Worm (Caenorhabditis elegans) whole organism, young adult: ENCODE measurements around the gene C28H8.3.
A peak's percentile ranks its signal among the peaks of the same experiment; 100 is the strongest.

Experiments used
- B0336.3 ChIP-seq: fragments of 200-800 bp; sonication (Bioruptor generic); IDR thresholded peaks from 2 replicates; pipeline ENCODE4 v1.3.6; 2022; ENCODE audit warnings: missing genetic modification characterization, missing compliant biosample characterization
- C17E4.6 ChIP-seq: fragments of 200-800 bp; sonication (Bioruptor generic); IDR thresholded peaks from 2 replicates; pipeline ENCODE4 v1.3.6; 2022; ENCODE audit warnings: missing genetic modification reagents, missing genetic modification characterization, missing compliant biosample characterization
- F52B5.7 ChIP-seq: sonication (generic microtip); optimal IDR thresholded peaks from 2 replicates; lab custom pipeline; 2016; ENCODE audit warnings: mild to moderate bottlenecking, missing genetic modification characterization, missing compliant biosample characterization
- F55B11.4 ChIP-seq: sonication (generic microtip); optimal IDR thresholded peaks from 2 replicates; lab custom pipeline; 2016; ENCODE audit warnings: missing compliant biosample characterization, missing genetic modification characterization, borderline replicate concordance; ENCODE audit not compliant: insufficient read depth
- T26A5.8 ChIP-seq: sonication (generic microtip); optimal IDR thresholded peaks from 2 replicates; lab custom pipeline; 2016; ENCODE audit warnings: missing genetic modification characterization, missing compliant biosample characterization
- Y53G8AR.9 ChIP-seq: fragments of 200-800 bp; sonication (Bioruptor generic); conservative IDR thresholded peaks from 2 replicates; pipeline ENCODE4 v1.3.6; 2022; ENCODE audit warnings: missing genetic modification reagents, missing genetic modification characterization, missing compliant biosample characterization
- ZK185.1 ChIP-seq: sonication (generic microtip); optimal IDR thresholded peaks from 2 replicates; lab custom pipeline; 2016; ENCODE audit warnings: mild to moderate bottlenecking, missing genetic modification characterization, missing compliant biosample characterization; ENCODE audit not compliant: poor library complexity, severe bottlenecking
- ama-1 ChIP-seq, 3 experiments: fragments of 150-350 bp in 1 of 3; sonication (generic microtip) in 2 of 3; optimal IDR thresholded peaks; 2 replicates each; lab custom pipeline; 2014 to 2018; ENCODE audit warnings: missing biosample characterization in 2 of 3, missing genetic modification characterization in 2 of 3, missing genetic modification reagents in 2 of 3
- atf-7 ChIP-seq: sonication (generic microtip); optimal IDR thresholded peaks from 2 replicates; lab custom pipeline; 2017; ENCODE audit warnings: mild to moderate bottlenecking, missing genetic modification characterization, missing compliant biosample characterization
- bed-2 ChIP-seq: fragments of 200-800 bp; sonication (Bioruptor generic); IDR thresholded peaks from 2 replicates; pipeline ENCODE4 v1.3.6; 2022; ENCODE audit warnings: missing genetic modification reagents, missing genetic modification characterization, missing compliant biosample characterization
- cebp-1 ChIP-seq, 2 experiments: fragments of 200-800 bp in 1 of 2; sonication (Bioruptor generic) in 1 of 2; sonication (generic microtip) in 1 of 2; IDR thresholded peaks in 1 of 2; optimal IDR thresholded peaks in 1 of 2; 2 replicates each; pipeline versions ENCODE4 v1.3.6 to Lab custom; 2017 to 2022; ENCODE audit warnings: missing compliant biosample characterization in 2 of 2, missing genetic modification characterization in 2 of 2, mild to moderate bottlenecking in 1 of 2, missing genetic modification reagents in 1 of 2, moderate library complexity in 1 of 2
- dox-1 ChIP-seq: fragments of 200-800 bp; sonication (Bioruptor generic); IDR thresholded peaks from 2 replicates; pipeline ENCODE4 v1.3.6; 2022; ENCODE audit warnings: missing genetic modification reagents, missing genetic modification characterization, missing compliant biosample characterization
- dpff-1 ChIP-seq: sonication (generic microtip); optimal IDR thresholded peaks from 2 replicates; lab custom pipeline; 2017; ENCODE audit warnings: mild to moderate bottlenecking, missing genetic modification characterization, missing compliant biosample characterization
- egl-18 ChIP-seq: fragments of 200-800 bp; sonication (Bioruptor generic); IDR thresholded peaks from 2 replicates; pipeline ENCODE4 v1.3.6; 2022; ENCODE audit warnings: missing genetic modification reagents, missing genetic modification characterization, missing compliant biosample characterization
- ekl-4 ChIP-seq: fragments of 200-800 bp; sonication (Bioruptor generic); IDR thresholded peaks from 2 replicates; pipeline ENCODE4 v1.3.6; 2022; ENCODE audit warnings: missing genetic modification reagents, missing genetic modification characterization, missing compliant biosample characterization
- fkh-3 ChIP-seq: sonication (generic microtip); optimal IDR thresholded peaks from 2 replicates; lab custom pipeline; 2016; ENCODE audit warnings: mild to moderate bottlenecking, missing genetic modification characterization, missing compliant biosample characterization
- hmg-1.2 ChIP-seq: fragments of 200-800 bp; sonication (Bioruptor generic); IDR thresholded peaks from 2 replicates; pipeline ENCODE4 v1.3.6; 2022; ENCODE audit warnings: missing genetic modification reagents, missing genetic modification characterization, missing compliant biosample characterization
- hrde-1 ChIP-seq: sonication (generic microtip); optimal IDR thresholded peaks from 2 replicates; lab custom pipeline; 2016; ENCODE audit warnings: missing genetic modification characterization, mild to moderate bottlenecking, missing compliant biosample characterization, moderate library complexity, missing genotype, missing genetic modification reagents, borderline replicate concordance
- let-607 ChIP-seq, 2 experiments: fragments of 200-800 bp in 1 of 2; sonication (Bioruptor generic) in 1 of 2; sonication (generic microtip) in 1 of 2; optimal IDR thresholded peaks; 2 replicates each; lab custom pipeline; 2016 to 2018; ENCODE audit warnings: mild to moderate bottlenecking in 2 of 2, missing compliant biosample characterization in 2 of 2, missing genetic modification characterization in 2 of 2, moderate library complexity in 2 of 2, missing genotype in 1 of 2
- lin-26 ChIP-seq: fragments of 200-800 bp; sonication (Bioruptor generic); IDR thresholded peaks from 2 replicates; pipeline ENCODE4 v1.3.6; 2022; ENCODE audit warnings: missing genetic modification reagents, missing genetic modification characterization, missing compliant biosample characterization
- lin-35 ChIP-seq, 3 experiments: fragments of 150-350 bp in 2 of 3; sonication (generic microtip) in 1 of 3; optimal IDR thresholded peaks; 2 replicates each; lab custom pipeline; 2014 to 2018; ENCODE audit warnings: missing biosample characterization in 3 of 3, missing genetic modification characterization in 3 of 3, missing genetic modification reagents in 3 of 3
- lin-40 ChIP-seq: sonication (generic microtip); optimal IDR thresholded peaks from 2 replicates; lab custom pipeline; 2016; ENCODE audit warnings: missing genetic modification characterization, mild to moderate bottlenecking, missing compliant biosample characterization, missing genotype, missing genetic modification reagents
- lin-54 ChIP-seq: fragments of 200-800 bp; sonication (Bioruptor generic); optimal IDR thresholded peaks from 2 replicates; lab custom pipeline; 2018; ENCODE audit warnings: mild to moderate bottlenecking, missing genetic modification characterization, missing compliant biosample characterization
- madf-10 ChIP-seq: sonication (generic microtip); optimal IDR thresholded peaks from 2 replicates; lab custom pipeline; 2016; ENCODE audit warnings: mild to moderate bottlenecking, missing genetic modification characterization, missing compliant biosample characterization
- madf-3 ChIP-seq: fragments of 200-800 bp; sonication (Bioruptor generic); IDR thresholded peaks from 2 replicates; pipeline ENCODE4 v1.3.6; 2022; ENCODE audit warnings: missing genetic modification reagents, missing genetic modification characterization, missing compliant biosample characterization
- madf-6 ChIP-seq: fragments of 200-800 bp; sonication (Bioruptor generic); IDR thresholded peaks from 2 replicates; pipeline ENCODE4 v1.3.6; 2022; ENCODE audit warnings: missing genetic modification reagents, missing genetic modification characterization, missing compliant biosample characterization
- mel-28 ChIP-seq: sonication (generic microtip); optimal IDR thresholded peaks from 2 replicates; lab custom pipeline; 2016; ENCODE audit warnings: borderline replicate concordance, mild to moderate bottlenecking, missing genetic modification characterization, missing compliant biosample characterization
- mes-4 ChIP-seq: sonication (generic microtip); optimal IDR thresholded peaks from 2 replicates; lab custom pipeline; 2016; ENCODE audit warnings: missing genotype, missing genetic modification characterization, missing compliant biosample characterization
- nfyb-1 ChIP-seq: fragments of 200-800 bp; sonication (Bioruptor generic); IDR thresholded peaks from 2 replicates; pipeline ENCODE4 v1.3.6; 2022; ENCODE audit warnings: missing genetic modification reagents, missing genetic modification characterization, missing compliant biosample characterization
- nhr-80 ChIP-seq: sonication (generic microtip); optimal IDR thresholded peaks from 2 replicates; lab custom pipeline; 2016; ENCODE audit warnings: missing genetic modification characterization, missing compliant biosample characterization
- nhr-90 ChIP-seq: sonication (generic microtip); optimal IDR thresholded peaks from 2 replicates; lab custom pipeline; 2016; ENCODE audit warnings: missing genotype, mild to moderate bottlenecking, missing genetic modification characterization, missing compliant biosample characterization
- pbrm-1 ChIP-seq: fragments of 200-800 bp; sonication (Bioruptor generic); IDR thresholded peaks from 2 replicates; pipeline ENCODE4 v1.3.6; 2022; ENCODE audit warnings: missing genetic modification reagents, missing genetic modification characterization, missing compliant biosample characterization
- rec-8 ChIP-seq, 2 experiments: sonication (generic microtip); optimal IDR thresholded peaks; 2 replicates each; lab custom pipeline; 2016; ENCODE audit warnings: mild to moderate bottlenecking in 2 of 2, missing genetic modification characterization in 2 of 2, missing genetic modification reagents in 2 of 2, missing genotype in 2 of 2, missing biosample characterization in 1 of 2, missing compliant biosample characterization in 1 of 2, moderate library complexity in 1 of 2
- repo-1 ChIP-seq: sonication (generic microtip); optimal IDR thresholded peaks from 2 replicates; lab custom pipeline; 2017; ENCODE audit warnings: mild to moderate bottlenecking, missing genetic modification characterization, missing compliant biosample characterization
- sdz-38 ChIP-seq: sonication (generic microtip); optimal IDR thresholded peaks from 2 replicates; lab custom pipeline; 2016; ENCODE audit warnings: missing genotype, missing genetic modification characterization, missing compliant biosample characterization
- somi-1 ChIP-seq: fragments of 200-800 bp; sonication (Bioruptor generic); optimal IDR thresholded peaks from 2 replicates; lab custom pipeline; 2018; ENCODE audit warnings: mild to moderate bottlenecking, missing genetic modification characterization, missing compliant biosample characterization
- sptf-2 ChIP-seq: fragments of 200-800 bp; sonication (Bioruptor generic); optimal IDR thresholded peaks from 2 replicates; lab custom pipeline; 2018; ENCODE audit warnings: mild to moderate bottlenecking, missing genetic modification characterization, missing compliant biosample characterization
- tbp1 ChIP-seq: fragments of 200-800 bp; sonication (Bioruptor generic); optimal IDR thresholded peaks from 2 replicates; lab custom pipeline; 2018; ENCODE audit warnings: mild to moderate bottlenecking, missing genetic modification characterization, missing compliant biosample characterization
- tlf-1 ChIP-seq: fragments of 200-800 bp; sonication (Bioruptor generic); optimal IDR thresholded peaks from 2 replicates; lab custom pipeline; 2018; ENCODE audit warnings: mild to moderate bottlenecking, missing genetic modification characterization, missing compliant biosample characterization
- unc-130 ChIP-seq: sonication (generic microtip); optimal IDR thresholded peaks from 2 replicates; lab custom pipeline; 2016; ENCODE audit warnings: missing genetic modification reagents, missing genetic modification characterization, missing compliant biosample characterization
- zfh-2 ChIP-seq: fragments of 200-800 bp; sonication (Bioruptor generic); conservative IDR thresholded peaks from 2 replicates; pipeline ENCODE4 v1.3.6; 2022; ENCODE audit warnings: missing genetic modification reagents, missing genetic modification characterization, missing compliant biosample characterization
- ztf-28 ChIP-seq: fragments of 200-800 bp; sonication (Bioruptor generic); IDR thresholded peaks from 2 replicates; pipeline ENCODE4 v1.3.6; 2022; ENCODE audit warnings: missing genetic modification reagents, missing genetic modification characterization, missing compliant biosample characterization

Gene C28H8.3

DNA sequence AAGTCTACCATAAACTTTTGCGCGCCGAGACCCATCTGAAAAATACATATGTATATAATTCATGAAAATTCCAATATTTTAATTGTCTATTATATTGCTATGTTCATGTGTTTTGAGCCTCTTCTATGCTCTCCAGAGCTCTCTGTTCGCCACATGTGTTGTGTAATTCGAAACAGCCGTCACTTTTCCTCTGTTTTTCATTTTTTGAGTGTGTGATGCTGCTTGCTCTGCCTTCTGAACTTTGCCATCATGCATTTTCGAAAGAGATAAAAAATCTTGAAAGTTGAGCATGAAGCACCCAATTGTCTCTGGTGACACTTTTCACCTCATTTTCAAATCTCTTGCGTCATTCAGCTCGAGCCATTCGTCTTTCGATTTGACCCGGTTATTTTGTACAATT is 36.2 kb upstream of the C28H8.3 start:
- TF ChIP-seq F55B11.4 (tag; lab: Kevin White, UChicago) (no peak), hmg-1.2 (GFP tag; lab: Robert Waterston, UW) (no peak), T26A5.8 (no peak), bed-2 (GFP tag; lab: Robert Waterston, UW) (no peak), rec-8 (tag; optimal IDR thresholded peaks at IDR 0.05; lab: Kevin White, UChicago) (no peak), ztf-28 (no peak), dox-1 (no peak)

DNA sequence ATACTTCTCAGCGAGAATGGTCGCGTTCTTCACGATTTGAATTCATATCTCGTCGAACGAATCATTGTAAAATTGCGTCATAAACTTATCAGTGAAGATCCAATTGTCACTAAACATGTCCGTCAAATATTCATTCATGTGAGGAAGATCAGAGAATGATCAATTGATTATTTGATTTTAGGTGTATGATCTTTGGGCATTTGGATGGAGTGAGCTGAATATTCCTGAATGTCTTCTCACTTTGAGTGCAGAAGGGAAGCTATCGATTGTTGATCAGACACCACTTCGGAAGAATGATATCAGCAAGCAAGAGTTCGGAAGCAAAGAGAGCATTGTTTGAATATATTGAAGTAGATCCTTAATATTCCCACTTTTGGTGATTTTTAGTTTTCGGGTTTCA is 34.2 kb upstream of the C28H8.3 start:
- no peak for TF ChIP-seq F52B5.7
- TF ChIP-seq sdz-38 (tag; lab: Kevin White, UChicago) = peak; percentile 12
- peak; percentile 89 for TF ChIP-seq ama-1 (optimal IDR thresholded peaks at IDR 0.05; lab: Kevin White, UChicago)
- peak in 1 of 2 experiments; percentile 3 for TF ChIP-seq ama-1 (GFP tag; optimal IDR thresholded peaks at IDR 0.05; lab: Kevin White, UChicago)
- peak; percentile 73; the same call in 1 of the 2 replicates for TF ChIP-seq lin-26 (GFP tag; lab: Robert Waterston, UW)
- TF ChIP-seq hrde-1 (tag; lab: Kevin White, UChicago) = peak; percentile 68
- TF ChIP-seq nhr-90 = peak; percentile 57
- TF ChIP-seq egl-18 (GFP tag; lab: Robert Waterston, UW) = no peak
- TF ChIP-seq unc-130 = no peak
- peak; percentile 4 for TF ChIP-seq tbp1 (GFP tag; lab: Kevin White, UChicago)
- peak; percentile 67 for TF ChIP-seq nhr-80 (tag; lab: Kevin White, UChicago)
- TF ChIP-seq mes-4 (tag; lab: Kevin White, UChicago) = no peak
- TF ChIP-seq Y53G8AR.9 (GFP tag; lab: Robert Waterston, UW) = peak; percentile 74
- no peak for TF ChIP-seq mel-28
- no peak for TF ChIP-seq zfh-2 (GFP tag; lab: Robert Waterston, UW)
- TF ChIP-seq madf-6 (GFP tag; lab: Robert Waterston, UW) = peak; percentile 11; the same call in 1 of the 2 replicates
- no peak for TF ChIP-seq C17E4.6 (GFP tag; lab: Robert Waterston, UW)
- peak; percentile 16; the same call in 1 of the 2 replicates for TF ChIP-seq pbrm-1 (GFP tag; lab: Robert Waterston, UW)
- TF ChIP-seq madf-3 (GFP tag; lab: Robert Waterston, UW) = peak; percentile 69; the same call in 1 of the 2 replicates
- TF ChIP-seq tlf-1 (GFP tag; lab: Kevin White, UChicago) = peak; percentile 41
- TF ChIP-seq lin-35 (GFP tag; optimal IDR thresholded peaks at IDR 0.05; lab: Kevin White, UChicago) = peak in 1 of 3 experiments; percentile 56
- no peak for TF ChIP-seq cebp-1 (GFP tag; IDR thresholded peaks at IDR 0.05; lab: Robert Waterston, UW)
- TF ChIP-seq cebp-1 (tag; optimal IDR thresholded peaks at IDR 0.05; lab: Kevin White, UChicago) = peak; percentile 21
- peak; percentile 38 for TF ChIP-seq madf-10
- TF ChIP-seq fkh-3 (tag; lab: Kevin White, UChicago) = no peak
- peak; percentile 52 for TF ChIP-seq lin-40 (tag; lab: Kevin White, UChicago)
- TF ChIP-seq nfyb-1 (GFP tag; lab: Robert Waterston, UW) = peak; percentile 62
- TF ChIP-seq let-607 (tag; optimal IDR thresholded peaks at IDR 0.05; lab: Kevin White, UChicago) = peak in 1 of 2 experiments; percentile 58
- peak; percentile 67 for TF ChIP-seq B0336.3 (GFP tag; lab: Robert Waterston, UW)
- no peak for TF ChIP-seq sptf-2 (GFP tag; lab: Kevin White, UChicago)
- TF ChIP-seq lin-54 (GFP tag; lab: Kevin White, UChicago) = peak; percentile 19
- TF ChIP-seq atf-7 (tag; lab: Kevin White, UChicago) = peak; percentile 37
- TF ChIP-seq ZK185.1 = peak; percentile 42
- peak; percentile 57 for TF ChIP-seq somi-1 (GFP tag; lab: Kevin White, UChicago)
- peak; percentile 60 for TF ChIP-seq repo-1 (tag; lab: Kevin White, UChicago)
- no peak for TF ChIP-seq dpff-1 (tag; lab: Kevin White, UChicago)
- TF ChIP-seq ekl-4 (GFP tag; lab: Robert Waterston, UW) = peak; percentile 65
